Worm (Caenorhabditis elegans): Measurements from ENCODE around the gene Y51H7C.10.
"Not testable (repeated sequence)": the region's sequence is repeated elsewhere in the genome, so short reads cannot be mapped to it uniquely, and the experiment has no call there.

The Y51H7C.10 gene

ce11 chrII:1446696-1447293 lies 23.2 kb upstream of the Y51H7C.10 start, which contains the start of gene Y51H7C.12:
TSS of gene Y51H7C.12 (minus strand) at chrII:1446746.
- not testable (repeated sequence) for TF ChIP-seq ama-1 (optimal IDR thresholded peaks at IDR 0.05); elt-4 (tag; optimal IDR thresholded peaks at IDR 0.05); pat-9 (tag; optimal IDR thresholded peaks at IDR 0.05)

ce11 chrII:1444911-1445310 lies 21.4 kb upstream of the Y51H7C.10 start, which contains the start of gene scl-17:
TSS of gene scl-17 (plus strand) at chrII:1445211.
- TF ChIP-seq sox-4 (tag; optimal IDR thresholded peaks at IDR 0.05) (no peak), ref-2 (tag; optimal IDR thresholded peaks at IDR 0.05) (no peak), ztf-16 (tag; optimal IDR thresholded peaks at IDR 0.05) (no peak), hlh-30 (tag; optimal IDR thresholded peaks at IDR 0.05; ENCODE audit: insufficient read depth) (no peak), ceh-9 (tag; optimal IDR thresholded peaks at IDR 0.05) (no peak), ceh-19 (GFP tag; optimal IDR thresholded peaks at IDR 0.05) (no peak), odd-2 (tag; optimal IDR thresholded peaks at IDR 0.05) (no peak), nhr-11 (tag; optimal IDR thresholded peaks at IDR 0.05) (no peak), ceh-6 (GFP tag; optimal IDR thresholded peaks at IDR 0.05) (no peak), ceh-31 (tag; optimal IDR thresholded peaks at IDR 0.05) (no peak), ceh-14 (tag; optimal IDR thresholded peaks at IDR 0.05) (no peak)

- TF ChIP-seq C38D4.7 (GFP tag; optimal IDR thresholded peaks at IDR 0.05) (no peak), ets-4 (tag; optimal IDR thresholded peaks at IDR 0.05) (no peak), F13H6.1 (tag; optimal IDR thresholded peaks at IDR 0.05) (no peak), pqm-1 (tag; optimal IDR thresholded peaks at IDR 0.05) (no peak), mec-3 (tag; optimal IDR thresholded peaks at IDR 0.05; ENCODE audit: borderline replicate concordance) (peak; percentile 66)
These were observed 17.9 kb upstream of the Y51H7C.10 start for ce11 chrII:1441479-1441878.

- TF ChIP-seq ceh-2 (tag; optimal IDR thresholded peaks at IDR 0.05): no peak
- no peak for TF ChIP-seq ceh-14 (tag; optimal IDR thresholded peaks at IDR 0.05)
- TF ChIP-seq ceh-31 (tag; optimal IDR thresholded peaks at IDR 0.05): no peak
- no peak for TF ChIP-seq dve-1 (tag; optimal IDR thresholded peaks at IDR 0.05)
- TF ChIP-seq rnt-1 (tag; optimal IDR thresholded peaks at IDR 0.05): no peak
- no peak for TF ChIP-seq tbx-7 (tag; optimal IDR thresholded peaks at IDR 0.05)
- TF ChIP-seq Y22D7AL.16 (tag; optimal IDR thresholded peaks at IDR 0.05): no peak
- TF ChIP-seq hlh-30 (tag; optimal IDR thresholded peaks at IDR 0.05; ENCODE audit: insufficient read depth): no peak
- no peak for TF ChIP-seq odd-2 (tag; optimal IDR thresholded peaks at IDR 0.05)
- no peak for TF ChIP-seq pqm-1 (tag; optimal IDR thresholded peaks at IDR 0.05)
- TF ChIP-seq sox-4 (tag; optimal IDR thresholded peaks at IDR 0.05): no peak
- no peak for TF ChIP-seq K09A11.1 (tag; optimal IDR thresholded peaks at IDR 0.05; ENCODE audit: insufficient read depth)
- no peak for TF ChIP-seq pat-9 (tag; optimal IDR thresholded peaks at IDR 0.05)
These were observed 14.7 kb upstream of the Y51H7C.10 start, which contains the start of gene Y51H7C.3 for ce11 chrII:1438336-1438589. TSS of gene Y51H7C.3 (plus strand) at chrII:1438490.

ce11 chrII:1437449-1438335 lies 14.1 kb upstream of the Y51H7C.10 start, which contains the start of gene nol-6:
TSS of gene nol-6 (minus strand) at chrII:1437499.
- TF ChIP-seq tbx-2 (tag; optimal IDR thresholded peaks at IDR 0.05) (peak; percentile 9), ceh-45 (GFP tag; IDR thresholded peaks at IDR 0.05) (no peak), nfya-1 (tag; optimal IDR thresholded peaks at IDR 0.05) (peak; percentile 14), fkh-10 (GFP tag; optimal IDR thresholded peaks at IDR 0.05) (no peak), zip-5 (tag; optimal IDR thresholded peaks at IDR 0.05) (no peak), ztf-16 (tag; optimal IDR thresholded peaks at IDR 0.05) (no peak), ceh-30 (tag; optimal IDR thresholded peaks at IDR 0.05) (no peak)

Data from whole organism, late embryonic.